Fruit fly (Drosophila melanogaster): Measurements from ENCODE around the gene msb1l.

The msb1l gene

dm6 chr2L:19577187-19577765 lies at the start of gene msb1l, which contains the start of gene spi:
TSS of gene msb1l (plus strand) at chr2L:19577701.
TSS of gene spi (minus strand) at chr2L:19577315.
- peak; percentile 42 for TF ChIP-seq noc (tag; optimal IDR thresholded peaks at IDR 0.05)

dm6 chr2L:19528308-19528707 lies 49.2 kb upstream of the msb1l start:
- TF ChIP-seq noc (tag; optimal IDR thresholded peaks at IDR 0.05): peak; percentile 100

- no peak for TF ChIP-seq noc (tag; optimal IDR thresholded peaks at IDR 0.05)
These were observed 47.4 kb upstream of the msb1l start, which contains the start of gene CG10165 for dm6 chr2L:19530092-19530491. TSS of gene CG10165 (minus strand) at chr2L:19530305.

- peak; percentile 74 for TF ChIP-seq noc (tag; optimal IDR thresholded peaks at IDR 0.05)
These were observed 44.3 kb upstream of the msb1l start, which contains the start of gene CG33116 for dm6 chr2L:19533247-19533646. TSS of gene CG33116 (plus strand) at chr2L:19533479.

- no peak for TF ChIP-seq noc (tag; optimal IDR thresholded peaks at IDR 0.05)
These were observed 42.3 kb upstream of the msb1l start, which contains the start of gene CG31697 for dm6 chr2L:19535234-19535633. TSS of gene CG31697 (plus strand) at chr2L:19535448.

- peak; percentile 68 for TF ChIP-seq noc (tag; optimal IDR thresholded peaks at IDR 0.05)
These were observed 39.6 kb upstream of the msb1l start, which contains the start of gene CG13082 for dm6 chr2L:19537779-19538456. TSS of gene CG13082 (plus strand) at chr2L:19538425.

- TF ChIP-seq noc (tag; optimal IDR thresholded peaks at IDR 0.05): no peak
These were observed 37.2 kb upstream of the msb1l start, which contains the start of gene CG13081 for dm6 chr2L:19540307-19540706. TSS of gene CG13081 (plus strand) at chr2L:19540607.

- TF ChIP-seq noc (tag; optimal IDR thresholded peaks at IDR 0.05): no peak
These were observed 35.2 kb upstream of the msb1l start for dm6 chr2L:19542268-19542773.

- TF ChIP-seq noc (tag; optimal IDR thresholded peaks at IDR 0.05): peak; percentile 68
These were observed 34.4 kb upstream of the msb1l start for dm6 chr2L:19543010-19543564.

- peak; percentile 86 for TF ChIP-seq noc (tag; optimal IDR thresholded peaks at IDR 0.05)
These were observed 30.4 kb upstream of the msb1l start, which contains the start of gene CG10337 for dm6 chr2L:19546869-19547710. TSS of gene CG10337 (minus strand) at chr2L:19546959.

dm6 chr2L:19548158-19548557 lies 29.3 kb upstream of the msb1l start, which contains the start of gene Tep4:
TSS of gene Tep4 (plus strand) at chr2L:19548507.
- TF ChIP-seq noc (tag; optimal IDR thresholded peaks at IDR 0.05): no peak

- no peak for TF ChIP-seq noc (tag; optimal IDR thresholded peaks at IDR 0.05)
These were observed 28.1 kb upstream of the msb1l start for dm6 chr2L:19549412-19549811.

dm6 chr2L:19563029-19563980 lies 14.2 kb upstream of the msb1l start, which contains the start of gene CG13078:
TSS of gene CG13078 (plus strand) at chr2L:19563930.
- TF ChIP-seq noc (tag; optimal IDR thresholded peaks at IDR 0.05): peak; percentile 80

dm6 chr2L:19565233-19565898 lies 12.1 kb upstream of the msb1l start, which contains the start of gene CG13077:
TSS of gene CG13077 (plus strand) at chr2L:19565863.
- no peak for TF ChIP-seq noc (tag; optimal IDR thresholded peaks at IDR 0.05)
